Worm (Caenorhabditis elegans) whole organism, early embryonic: Measurements from ENCODE around the gene cku-70.
"Not testable (repeated sequence)": the region's sequence is repeated elsewhere in the genome, so short reads cannot be mapped to it uniquely, and the experiment has no call there.

Experiments used
- B0310.2 ChIP-seq: sonication (generic microtip); optimal IDR thresholded peaks from 2 replicates; lab custom pipeline; 2016; ENCODE audit warnings: mild to moderate bottlenecking, missing genetic modification characterization, missing compliant biosample characterization
- F13C5.2 ChIP-seq: sonication (generic microtip); optimal IDR thresholded peaks from 2 replicates; lab custom pipeline; 2017; ENCODE audit warnings: mild to moderate bottlenecking, missing genetic modification characterization, inconsistent platforms, missing compliant biosample characterization
- aly-1 ChIP-seq: sonication (generic microtip); optimal IDR thresholded peaks from 2 replicates; lab custom pipeline; 2016; ENCODE audit warnings: missing genetic modification characterization, missing compliant biosample characterization
- ama-1 ChIP-seq: fragments of 150-350 bp; optimal IDR thresholded peaks from 2 replicates; lab custom pipeline; 2014
- ceh-13 ChIP-seq: fragments of 200-800 bp; sonication (Bioruptor generic); optimal IDR thresholded peaks from 2 replicates; lab custom pipeline; 2018; ENCODE audit warnings: mild to moderate bottlenecking, missing genetic modification characterization, missing compliant biosample characterization
- ceh-36 ChIP-seq: sonication (generic microtip); optimal IDR thresholded peaks from 2 replicates; lab custom pipeline; 2016; ENCODE audit warnings: missing genetic modification characterization, inconsistent platforms, missing compliant biosample characterization
- ets-7 ChIP-seq: sonication (generic microtip); optimal IDR thresholded peaks from 2 replicates; lab custom pipeline; 2016; ENCODE audit warnings: missing genotype, missing genetic modification characterization, missing compliant biosample characterization
- flt-1 ChIP-seq: fragments of 200-800 bp; sonication (Bioruptor generic); IDR thresholded peaks from 2 replicates; pipeline ENCODE4 v1.3.6; 2022; ENCODE audit warnings: missing genetic modification characterization, missing compliant biosample characterization
- hmbx-1 ChIP-seq: sonication (generic microtip); optimal IDR thresholded peaks from 2 replicates; lab custom pipeline; 2016; ENCODE audit warnings: mild to moderate bottlenecking, missing genetic modification characterization, missing compliant biosample characterization
- hmg-4 ChIP-seq: fragments of 200-800 bp; sonication (Bioruptor generic); optimal IDR thresholded peaks from 2 replicates; lab custom pipeline; 2018; ENCODE audit warnings: mild to moderate bottlenecking, missing genetic modification characterization, missing compliant biosample characterization
- hnd-1 ChIP-seq: sonication (generic microtip); optimal IDR thresholded peaks from 2 replicates; lab custom pipeline; 2016; ENCODE audit warnings: missing genetic modification characterization, missing compliant biosample characterization
- pes-1 ChIP-seq: fragments of 200-800 bp; sonication (Bioruptor generic); IDR thresholded peaks from 2 replicates; pipeline ENCODE4 v1.3.6; 2022; ENCODE audit warnings: missing genetic modification reagents, missing genetic modification characterization, missing compliant biosample characterization
- scrt-1 ChIP-seq: fragments of 200-800 bp; sonication (Bioruptor generic); IDR thresholded peaks from 2 replicates; pipeline ENCODE4 v1.3.6; 2022; ENCODE audit warnings: missing genetic modification characterization, missing compliant biosample characterization
- sea-1 ChIP-seq: fragments of 200-800 bp; sonication (Bioruptor generic); conservative IDR thresholded peaks from 2 replicates; pipeline ENCODE4 v1.3.6; 2022; ENCODE audit warnings: missing genetic modification characterization, missing compliant biosample characterization
- tbx-11 ChIP-seq: fragments of 200-800 bp; sonication (Bioruptor generic); IDR thresholded peaks from 2 replicates; pipeline ENCODE4 v1.3.6; 2022; ENCODE audit warnings: missing genetic modification characterization, missing compliant biosample characterization
- tbx-37 ChIP-seq: fragments of 200-800 bp; sonication (Bioruptor generic); conservative IDR thresholded peaks from 2 replicates; pipeline ENCODE4 v1.3.6; 2022; ENCODE audit warnings: missing genetic modification reagents, missing genetic modification characterization, missing compliant biosample characterization
- tra-4 ChIP-seq: sonication (generic microtip); optimal IDR thresholded peaks from 2 replicates; lab custom pipeline; 2017; ENCODE audit warnings: missing genetic modification characterization, missing compliant biosample characterization

The cku-70 gene

DNA sequence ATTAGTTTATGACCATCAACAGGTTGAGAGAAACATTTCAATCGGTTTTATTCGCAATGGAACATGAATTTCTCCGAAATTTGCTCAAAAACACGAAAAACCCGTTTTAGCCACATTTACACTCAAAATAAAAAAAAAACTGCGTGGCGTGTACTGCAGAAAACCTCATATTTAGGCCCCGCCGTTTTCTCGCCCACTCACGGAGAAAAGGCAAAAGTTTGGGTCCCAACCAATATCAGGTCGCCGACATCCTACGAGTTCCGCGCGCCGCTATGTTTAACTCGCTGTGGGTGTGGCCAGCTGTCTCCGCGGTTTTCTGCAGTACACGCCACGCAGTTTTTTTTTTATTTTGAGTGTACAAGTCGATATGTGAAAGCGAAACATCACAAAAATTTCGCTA lies 30.8 kb upstream of the cku-70 start:
- 0 out of 2 replicates have a peak, but pooled peaks have one; percentile 8 for TF ChIP-seq scrt-1 (GFP tag; lab: Robert Waterston, UW)
- peak; percentile 38 for TF ChIP-seq ama-1
- no peak for TF ChIP-seq aly-1 (tag; lab: Kevin White, UChicago)
- TF ChIP-seq B0310.2 (tag; lab: Kevin White, UChicago): no peak
- TF ChIP-seq pes-1: peak; percentile 62; the same call in 1 of the 2 replicates
- no peak for TF ChIP-seq tbx-37 (GFP tag; lab: Robert Waterston, UW)

DNA sequence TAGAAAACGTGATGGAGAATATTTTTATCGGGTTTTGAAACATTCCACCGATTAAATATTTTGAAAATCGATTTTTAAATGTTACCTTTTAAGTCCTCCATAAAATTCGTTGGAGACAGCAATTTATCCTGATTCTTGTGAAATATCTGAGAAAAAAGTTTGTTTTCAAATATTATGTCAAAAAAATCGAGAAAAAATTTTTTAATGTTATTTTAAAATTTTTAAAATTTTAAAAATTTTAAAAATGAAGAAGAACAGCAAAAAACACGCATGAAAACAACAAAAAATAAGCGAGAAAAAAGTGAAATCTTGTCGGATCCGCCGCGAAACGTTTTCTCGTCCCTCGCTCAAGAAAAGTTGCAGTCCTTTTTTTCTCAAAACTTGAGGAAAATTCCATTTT lies 27.1 kb upstream of the cku-70 start, which contains the start of gene Y48A6C.8:
Y48A6C.8 (minus strand) TSS at position 101 of the 400 bp plus-strand sequence.
- TF ChIP-seq hmbx-1 (tag; lab: Kevin White, UChicago) (no peak), F13C5.2 (tag; lab: Kevin White, UChicago) (no peak), ceh-36 (tag; lab: Kevin White, UChicago) (no peak), sea-1 (GFP tag; lab: Robert Waterston, UW) (no peak), B0310.2 (tag; lab: Kevin White, UChicago) (no peak), pes-1 (no peak), tbx-37 (GFP tag; lab: Robert Waterston, UW) (no peak)

DNA sequence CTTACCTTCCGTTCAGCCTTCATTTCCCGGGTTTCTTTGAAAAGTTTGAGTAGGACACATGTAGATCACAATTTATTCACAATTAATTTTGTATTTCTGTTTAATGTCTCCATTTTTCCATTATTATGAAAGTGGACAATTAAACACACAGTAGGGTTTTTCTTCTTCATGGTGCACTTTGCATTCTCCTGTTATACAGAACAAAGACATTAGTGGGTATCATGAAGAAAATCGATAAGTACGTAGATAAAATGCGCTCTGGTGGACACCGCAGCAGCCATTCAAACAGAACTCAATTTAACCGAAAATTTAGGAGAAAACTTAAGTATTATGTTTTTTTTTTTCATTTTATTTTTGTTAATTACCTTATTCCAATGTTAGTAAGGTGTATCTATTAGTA lies 25.3 kb upstream of the cku-70 start:
- TF ChIP-seq hmbx-1 (tag; lab: Kevin White, UChicago) (no peak), sea-1 (GFP tag; lab: Robert Waterston, UW) (no peak), ceh-13 (GFP tag; lab: Kevin White, UChicago) (no peak), ceh-36 (tag; lab: Kevin White, UChicago) (no peak), pes-1 (no peak), tra-4 (no peak), aly-1 (tag; lab: Kevin White, UChicago) (no peak), ets-7 (tag; lab: Kevin White, UChicago) (no peak), scrt-1 (GFP tag; lab: Robert Waterston, UW) (no peak), flt-1 (GFP tag; lab: Robert Waterston, UW) (no peak), ama-1 (no peak), F13C5.2 (tag; lab: Kevin White, UChicago) (no peak), B0310.2 (tag; lab: Kevin White, UChicago) (no peak), tbx-11 (GFP tag; lab: Robert Waterston, UW) (no peak)

DNA sequence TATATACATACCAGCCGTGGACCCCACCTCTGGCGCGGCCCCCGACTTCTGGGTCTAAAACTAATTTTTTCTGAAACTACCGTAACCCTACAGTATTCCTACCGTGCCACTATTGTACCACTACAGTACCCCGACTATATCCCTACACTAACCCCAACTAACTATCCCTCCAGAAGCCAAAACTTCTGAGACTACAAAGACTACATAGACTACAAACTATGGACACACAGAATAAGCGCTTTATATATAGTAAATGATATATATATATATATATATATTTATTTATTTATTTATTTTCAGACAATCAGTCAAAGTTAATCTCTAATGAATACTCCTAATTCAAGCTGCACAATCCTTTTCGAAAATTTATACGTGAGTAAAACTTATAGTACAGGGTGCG lies 23.2 kb upstream of the cku-70 start, which contains the start of gene pha-1:
pha-1 (plus strand) TSS at position 301 of the 400 bp plus-strand sequence.
- not testable (repeated sequence) for TF ChIP-seq hmg-4 (GFP tag; lab: Kevin White, UChicago); hmbx-1 (tag; lab: Kevin White, UChicago); tbx-11 (GFP tag; lab: Robert Waterston, UW)

DNA sequence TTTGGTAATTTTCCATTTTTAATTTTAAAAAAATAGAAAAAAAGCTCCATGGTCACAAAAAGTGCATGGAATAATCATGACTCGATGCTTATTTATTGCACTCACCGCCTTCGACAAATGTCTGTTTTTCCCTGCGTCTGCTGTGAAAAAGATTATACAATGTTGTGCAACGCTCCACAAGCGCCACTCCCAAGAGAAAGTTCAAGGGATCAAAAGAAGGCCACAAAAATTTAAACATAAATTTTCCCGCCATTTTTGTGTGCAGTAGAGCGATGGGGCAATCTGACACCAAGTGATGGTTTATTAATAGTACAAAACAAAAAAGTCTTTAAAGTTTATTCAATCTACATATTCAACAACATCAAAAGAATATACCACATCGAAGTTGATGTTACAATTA lies 15.7 kb upstream of the cku-70 start, which contains the start of gene fbxa-128:
fbxa-128 (minus strand) TSS at position 192 of the 400 bp plus-strand sequence.
- TF ChIP-seq ama-1 (no peak), tbx-11 (GFP tag; lab: Robert Waterston, UW) (no peak), tbx-37 (GFP tag; lab: Robert Waterston, UW) (no peak), sea-1 (GFP tag; lab: Robert Waterston, UW) (no peak), ceh-36 (tag; lab: Kevin White, UChicago) (no peak)

DNA sequence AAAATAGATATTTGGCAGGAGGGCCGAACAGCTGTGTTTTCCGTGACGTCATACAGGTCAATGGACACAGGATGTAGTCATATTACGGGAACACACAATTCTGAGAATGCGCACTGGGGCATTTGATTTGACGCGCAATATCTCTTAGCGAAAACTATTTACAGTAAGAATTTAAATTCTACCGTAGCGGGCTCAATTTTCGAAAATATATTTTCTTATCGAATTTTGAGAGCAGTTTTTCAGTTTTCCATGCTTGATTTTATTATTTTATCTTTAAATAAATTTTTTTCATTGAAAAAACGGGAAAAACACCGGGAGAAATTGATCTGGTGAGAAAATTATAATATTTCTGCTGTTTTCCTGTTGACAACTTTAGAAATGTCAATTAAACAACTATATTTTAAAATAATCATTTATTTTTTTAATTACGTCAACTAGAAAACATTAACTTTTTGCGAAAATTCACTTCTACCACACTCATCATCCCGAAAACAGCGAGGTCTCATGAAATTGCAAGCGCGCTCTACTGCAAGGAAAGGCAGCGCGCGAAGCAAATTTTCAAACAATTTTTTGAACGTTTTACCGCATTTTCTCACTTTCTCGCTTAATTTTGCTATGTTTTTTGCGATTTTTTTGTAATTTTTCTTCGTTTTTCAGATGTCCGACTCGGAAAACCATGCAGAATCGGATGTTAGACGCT lies 12.7 kb upstream of the cku-70 start, which contains the start of the genes Y47D3A.1 and pola-1:
Y47D3A.1 (minus strand) TSS at position 51 of the 700 bp plus-strand sequence.
pola-1 (plus strand) TSS at position 658 of the 700 bp plus-strand sequence.
- TF ChIP-seq ceh-36 (tag; lab: Kevin White, UChicago) (no peak), hnd-1 (no peak), F13C5.2 (tag; lab: Kevin White, UChicago) (peak; percentile 25), pes-1 (peak; percentile 64), tbx-11 (GFP tag; lab: Robert Waterston, UW) (no peak), ceh-13 (GFP tag; lab: Kevin White, UChicago) (no peak), tbx-37 (GFP tag; lab: Robert Waterston, UW) (peak; percentile 42; the same call in 1 of the 2 replicates), ets-7 (tag; lab: Kevin White, UChicago) (no peak), scrt-1 (GFP tag; lab: Robert Waterston, UW) (0 out of 2 replicates have a peak, but pooled peaks have one; percentile 48), hmg-4 (GFP tag; lab: Kevin White, UChicago) (no peak), hmbx-1 (tag; lab: Kevin White, UChicago) (peak; percentile 2), B0310.2 (tag; lab: Kevin White, UChicago) (no peak), flt-1 (GFP tag; lab: Robert Waterston, UW) (peak; percentile 47; the same call in 1 of the 2 replicates), ama-1 (no peak)

DNA sequence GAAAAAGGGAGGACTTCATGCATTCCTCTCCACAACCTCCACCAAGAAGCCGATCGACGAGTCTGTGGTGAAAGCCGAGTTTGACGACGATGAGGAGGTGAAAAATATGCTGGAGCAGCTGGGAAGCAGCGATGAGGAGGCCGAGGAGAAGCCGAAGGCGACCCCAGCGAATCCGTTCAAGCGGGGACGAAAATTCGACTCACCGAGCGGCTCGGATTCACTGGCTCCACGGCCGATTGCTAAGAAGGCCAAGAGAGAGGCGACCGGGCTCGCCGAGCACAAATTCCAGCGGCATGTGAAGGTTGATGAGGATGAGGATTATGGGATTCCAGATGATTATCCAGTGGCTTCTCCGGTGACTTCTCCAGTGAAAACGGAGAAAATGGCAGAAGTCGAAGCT lies 11.7 kb upstream of the cku-70 start:
- TF ChIP-seq B0310.2 (tag; lab: Kevin White, UChicago) (no peak), scrt-1 (GFP tag; lab: Robert Waterston, UW) (0 out of 2 replicates have a peak, but pooled peaks have one; percentile 43), ceh-13 (GFP tag; lab: Kevin White, UChicago) (no peak)
